Worm (Caenorhabditis elegans) whole organism, L1 larva: ENCODE data around the gene Y17D7B.2.

Source experiments
- C16A3.4 ChIP-seq: fragments of 150-350 bp; optimal IDR thresholded peaks from 2 replicates; lab custom pipeline; 2014; ENCODE audit warnings: missing biosample characterization, missing genetic modification characterization
- F16B12.6 ChIP-seq: fragments of 150-350 bp; optimal IDR thresholded peaks from 2 replicates; lab custom pipeline; 2014; ENCODE audit warnings: missing biosample characterization, missing genetic modification characterization
- aly-2 ChIP-seq: fragments of 150-350 bp; optimal IDR thresholded peaks from 2 replicates; lab custom pipeline; 2014; ENCODE audit warnings: missing biosample characterization, missing genetic modification characterization
- blmp-1 ChIP-seq: fragments of 150-350 bp; optimal IDR thresholded peaks from 2 replicates; lab custom pipeline; 2014; ENCODE audit warnings: missing biosample characterization, missing genetic modification characterization
- ceh-88 ChIP-seq: fragments of 200-800 bp; sonication (Bioruptor generic); IDR thresholded peaks from 2 replicates; pipeline ENCODE4 v1.3.6; 2022; ENCODE audit warnings: missing genetic modification characterization, missing compliant biosample characterization
- dsc-1 ChIP-seq: sonication (generic microtip); optimal IDR thresholded peaks from 2 replicates; lab custom pipeline; 2016; ENCODE audit warnings: mild to moderate bottlenecking, missing genetic modification characterization, missing compliant biosample characterization
- egl-13 ChIP-seq: sonication (generic microtip); optimal IDR thresholded peaks from 2 replicates; lab custom pipeline; 2016; ENCODE audit warnings: missing genotype, missing genetic modification reagents, missing genetic modification characterization, missing compliant biosample characterization
- egl-27 ChIP-seq, 2 experiments: fragments of 150-350 bp in 1 of 2; sonication (generic microtip); optimal IDR thresholded peaks; 3 replicates each; lab custom pipeline; 2017 to 2018; ENCODE audit warnings: missing biosample characterization in 2 of 2, missing genetic modification characterization in 2 of 2, missing genetic modification reagents in 2 of 2
- elt-2 ChIP-seq: sonication (generic microtip); optimal IDR thresholded peaks from 2 replicates; lab custom pipeline; 2016; ENCODE audit warnings: missing genetic modification characterization, mild to moderate bottlenecking, inconsistent platforms, missing compliant biosample characterization, missing genetic modification reagents
- fkh-10 ChIP-seq: sonication (generic microtip); optimal IDR thresholded peaks from 2 replicates; lab custom pipeline; 2017; ENCODE audit warnings: missing biosample characterization, missing genetic modification reagents, missing genetic modification characterization
- fkh-8 ChIP-seq: sonication (generic microtip); optimal IDR thresholded peaks from 2 replicates; lab custom pipeline; 2016; ENCODE audit warnings: mild to moderate bottlenecking, missing genetic modification characterization, missing compliant biosample characterization
- fos-1 ChIP-seq: fragments of 150-350 bp; optimal IDR thresholded peaks from 2 replicates; lab custom pipeline; 2014; ENCODE audit warnings: missing biosample characterization, missing genetic modification characterization
- hlh-4 ChIP-seq: sonication (generic microtip); optimal IDR thresholded peaks from 2 replicates; lab custom pipeline; 2016; ENCODE audit warnings: mild to moderate bottlenecking, missing genetic modification characterization, missing compliant biosample characterization
- lin-13 ChIP-seq: fragments of 150-350 bp; optimal IDR thresholded peaks from 2 replicates; lab custom pipeline; 2014; ENCODE audit warnings: missing biosample characterization, missing genetic modification reagents, missing genetic modification characterization
- lin-14 ChIP-seq: fragments of 200-800 bp; sonication (Bioruptor generic); optimal IDR thresholded peaks from 2 replicates; lab custom pipeline; 2018; ENCODE audit warnings: mild to moderate bottlenecking, missing genetic modification characterization, moderate library complexity, missing compliant biosample characterization
- lin-15B ChIP-seq: fragments of 150-350 bp; sonication (generic microtip); optimal IDR thresholded peaks from 3 replicates; lab custom pipeline; 2014; ENCODE audit warnings: missing biosample characterization, missing genetic modification characterization
- lin-35 ChIP-seq, 2 experiments: fragments of 150-350 bp; optimal IDR thresholded peaks; 2 replicates each; lab custom pipeline; 2014; ENCODE audit warnings: missing biosample characterization in 2 of 2, missing genetic modification characterization in 2 of 2, missing genetic modification reagents in 2 of 2
- lir-3 ChIP-seq: sonication (generic microtip); optimal IDR thresholded peaks from 2 replicates; lab custom pipeline; 2016; ENCODE audit warnings: mild to moderate bottlenecking, missing genetic modification characterization, moderate library complexity, missing compliant biosample characterization; ENCODE audit not compliant: poor library complexity
- lsy-2 ChIP-seq, 2 experiments: fragments of 150-350 bp; optimal IDR thresholded peaks; 2 replicates each; lab custom pipeline; 2014; ENCODE audit warnings: missing biosample characterization in 2 of 2, missing genetic modification characterization in 2 of 2
- nhr-12 ChIP-seq: sonication (generic microtip); optimal IDR thresholded peaks from 2 replicates; lab custom pipeline; 2017; ENCODE audit warnings: missing biosample characterization, missing genetic modification characterization
- nhr-237 ChIP-seq: fragments of 150-350 bp; optimal IDR thresholded peaks from 2 replicates; lab custom pipeline; 2014; ENCODE audit warnings: missing biosample characterization, missing genetic modification characterization
- nhr-85 ChIP-seq: sonication (generic microtip); peaks from one replicate; lab custom pipeline; 2016; ENCODE audit warnings: missing genetic modification characterization, inconsistent platforms, missing compliant biosample characterization
- nhr-90 ChIP-seq: sonication (generic microtip); optimal IDR thresholded peaks from 2 replicates; lab custom pipeline; 2016; ENCODE audit warnings: mild to moderate bottlenecking, missing genetic modification characterization, missing compliant biosample characterization; ENCODE audit not compliant: poor library complexity
- pag-3 ChIP-seq: sonication (generic microtip); optimal IDR thresholded peaks from 2 replicates; lab custom pipeline; 2017; ENCODE audit warnings: missing genetic modification characterization, mild to moderate bottlenecking, missing compliant biosample characterization, antibody characterized with exemption, borderline replicate concordance; ENCODE audit not compliant: insufficient read depth
- pqm-1 ChIP-seq: sonication (generic microtip); optimal IDR thresholded peaks from 3 replicates; lab custom pipeline; 2017; ENCODE audit warnings: missing biosample characterization, missing genetic modification characterization
- snu-23 ChIP-seq: sonication (generic microtip); optimal IDR thresholded peaks from 2 replicates; lab custom pipeline; 2016; ENCODE audit warnings: missing genetic modification characterization, missing compliant biosample characterization
- tbx-2 ChIP-seq: sonication (generic microtip); optimal IDR thresholded peaks from 2 replicates; lab custom pipeline; 2016; ENCODE audit warnings: missing genetic modification characterization, missing compliant biosample characterization
- unc-98 ChIP-seq: fragments of 200-800 bp; sonication (Bioruptor generic); IDR thresholded peaks from 2 replicates; pipeline ENCODE4 v1.3.6; 2022; ENCODE audit warnings: missing genetic modification characterization, missing compliant biosample characterization
- xbp-1 ChIP-seq: sonication (generic microtip); optimal IDR thresholded peaks from 2 replicates; lab custom pipeline; 2016; ENCODE audit warnings: missing genetic modification characterization, missing compliant biosample characterization
- zag-1 ChIP-seq: fragments of 150-350 bp; optimal IDR thresholded peaks from 2 replicates; lab custom pipeline; 2014; ENCODE audit warnings: missing biosample characterization, missing genetic modification characterization
- ztf-11 ChIP-seq, 2 experiments: sonication (generic microtip); optimal IDR thresholded peaks; 2 replicates each; lab custom pipeline; 2016 to 2017; ENCODE audit warnings: missing genetic modification characterization in 2 of 2, missing biosample characterization in 1 of 2, missing compliant biosample characterization in 1 of 2

The Y17D7B.2 gene

ce11 chrV:18810705-18811104 is 23.2 kb downstream of the Y17D7B.2 start, which contains the start of gene C54E10.3:
Gene C54E10.3 (plus strand): TSS chrV:18811005.
- TF ChIP-seq nhr-237 (tag; lab: Kevin White, UChicago) = no peak

ce11 chrV:18811360-18811759 is 23.8 kb downstream of the Y17D7B.2 start, which contains the start of gene C54E10.7:
Gene C54E10.7 (plus strand): TSS chrV:18811660.
- no peak for TF ChIP-seq nhr-90 (tag; lab: Kevin White, UChicago)
- no peak for TF ChIP-seq zag-1 (tag; lab: Kevin White, UChicago)
- no peak for TF ChIP-seq elt-2 (tag; lab: Kevin White, UChicago)
- TF ChIP-seq pqm-1 = no peak
- no peak for TF ChIP-seq lsy-2 (tag; optimal IDR thresholded peaks at IDR 0.05; lab: Kevin White, UChicago)
- TF ChIP-seq ztf-11 (tag; optimal IDR thresholded peaks at IDR 0.05; lab: Kevin White, UChicago) = no peak
- TF ChIP-seq aly-2 (tag; lab: Kevin White, UChicago) = no peak
- TF ChIP-seq lin-15B (tag; lab: Kevin White, UChicago) = no peak
- no peak for TF ChIP-seq nhr-12
- no peak for TF ChIP-seq dsc-1 (tag; lab: Kevin White, UChicago)
- TF ChIP-seq, all 84 proteins: peak for 0

- TF ChIP-seq pag-3 (tag; lab: Kevin White, UChicago) (no peak), lin-13 (no peak), dsc-1 (tag; lab: Kevin White, UChicago) (no peak), nhr-90 (tag; lab: Kevin White, UChicago) (no peak), xbp-1 (no peak), blmp-1 (tag; lab: Kevin White, UChicago) (no peak), lin-14 (GFP tag; lab: Kevin White, UChicago) (no peak)
These were observed 32.1 kb downstream of the Y17D7B.2 start, which contains the start of gene ncs-5 for ce11 chrV:18819643-18820042. Gene ncs-5 (plus strand): TSS chrV:18819766.

- TF ChIP-seq C16A3.4 (tag; lab: Kevin White, UChicago) = no peak
- TF ChIP-seq tbx-2 (tag; lab: Kevin White, UChicago) = no peak
- TF ChIP-seq egl-27 (tag; optimal IDR thresholded peaks at IDR 0.05; lab: Kevin White, UChicago) = no peak
- TF ChIP-seq egl-13 (tag; lab: Kevin White, UChicago) = no peak
- TF ChIP-seq fos-1 = no peak
- TF ChIP-seq lin-35 (GFP tag; optimal IDR thresholded peaks at IDR 0.05; lab: Kevin White, UChicago) = no peak
- peak; percentile 91 for TF ChIP-seq fkh-10 (GFP tag; lab: Kevin White, UChicago)
- TF ChIP-seq lir-3 (tag; lab: Kevin White, UChicago) = no peak
- peak; percentile 32 for TF ChIP-seq nhr-85 (tag; lab: Kevin White, UChicago)
- peak; percentile 45 for TF ChIP-seq lin-14 (GFP tag; lab: Kevin White, UChicago)
These were observed 34.0 kb downstream of the Y17D7B.2 start for ce11 chrV:18821569-18821968.

ce11 chrV:18826445-18826844 is 38.9 kb downstream of the Y17D7B.2 start:
- no peak for TF ChIP-seq unc-98 (GFP tag; lab: Robert Waterston, UW)
- no peak for TF ChIP-seq ceh-88 (GFP tag; lab: Robert Waterston, UW)
- TF ChIP-seq xbp-1 = no peak
- peak; percentile 82 for TF ChIP-seq elt-2 (tag; lab: Kevin White, UChicago)
- no peak for TF ChIP-seq C16A3.4 (tag; lab: Kevin White, UChicago)
- TF ChIP-seq F16B12.6 (tag; lab: Kevin White, UChicago) = no peak
- TF ChIP-seq nhr-237 (tag; lab: Kevin White, UChicago) = no peak
- peak; percentile 1 for TF ChIP-seq snu-23
- TF ChIP-seq lin-14 (GFP tag; lab: Kevin White, UChicago) = peak; percentile 37
- TF ChIP-seq, all 84 proteins: peak for 3

ce11 chrV:18827374-18827773 is 39.8 kb downstream of the Y17D7B.2 start:
- TF ChIP-seq hlh-4 (tag; lab: Kevin White, UChicago) (peak; percentile 93), nhr-237 (tag; lab: Kevin White, UChicago) (no peak), fkh-8 (tag; lab: Kevin White, UChicago) (peak; percentile 18)
